Fruit fly (Drosophila melanogaster) whole organism: ENCODE measurements around the gene CG33966.

Experiments
- CG8478 ChIP-seq: fragments of >200 bp; optimal IDR thresholded peaks from 2 replicates; lab custom pipeline; 2018; ENCODE audit warnings: inconsistent platforms
- Dll ChIP-seq: fragments of >200 bp; optimal IDR thresholded peaks from 2 replicates; lab custom pipeline; 2017
- EcR ChIP-seq, 2 experiments: fragments of >200 bp; optimal IDR thresholded peaks; 2 replicates each; lab custom pipeline; 2017; ENCODE audit warnings: missing biosample characterization in 2 of 2, missing genetic modification characterization in 2 of 2, missing genetic modification reagents in 2 of 2
- pan ChIP-seq: fragments of >200 bp; optimal IDR thresholded peaks from 2 replicates; lab custom pipeline; 2017
- psq ChIP-seq: fragments of >200 bp; optimal IDR thresholded peaks from 2 replicates; lab custom pipeline; 2017
- usp ChIP-seq: fragments of >200 bp; optimal IDR thresholded peaks from 2 replicates; lab custom pipeline; 2017; ENCODE audit warnings: missing biosample characterization, missing genetic modification characterization, mixed read lengths

DNA sequence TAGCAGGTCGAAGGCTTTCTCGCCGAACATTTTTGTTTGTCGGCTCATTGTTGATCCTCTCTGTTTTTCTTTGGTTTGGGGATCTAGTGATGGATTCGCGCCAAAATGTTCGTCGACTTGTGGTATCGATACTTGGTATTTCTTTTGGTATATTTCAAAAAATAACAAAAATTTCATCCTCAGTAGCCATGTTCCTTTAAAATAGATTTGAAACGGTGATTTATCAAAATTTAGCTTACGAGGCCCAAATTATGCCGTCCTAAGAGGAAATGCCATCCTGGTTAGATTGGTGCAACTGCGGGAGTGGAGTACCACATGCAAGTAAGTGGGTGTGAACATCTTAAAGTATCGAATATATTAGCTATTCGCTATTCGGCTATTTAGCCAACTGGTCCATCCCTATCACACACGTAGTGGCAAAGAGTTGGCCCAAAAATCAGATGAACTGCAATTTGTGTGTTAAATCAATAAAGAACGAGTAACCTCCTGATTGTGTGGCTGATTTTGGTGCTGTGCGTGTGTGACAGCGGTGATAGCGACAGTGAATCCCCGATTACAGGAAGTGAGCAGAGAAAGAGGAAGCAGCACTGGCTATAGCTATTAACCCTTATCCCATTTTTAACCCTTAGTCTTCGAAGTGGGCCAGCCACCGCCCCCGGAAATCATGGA is 13.8 kb downstream of the CG33966 start, which contains the start of the genes Psf1 and Sac1:
- TF ChIP-seq pan (no peak), psq (no peak), CG8478 (lab: Kevin White, UChicago) (no peak), usp (no peak), Dll (lab: Kevin White, UChicago) (no peak), EcR (GFP tag; optimal IDR thresholded peaks at IDR 0.05; lab: Kevin White, UChicago) (no peak)
